Fruit fly (Drosophila melanogaster) S2 (cell line): ENCODE results near the gene abd-A.

Experiments
- CG8478 ChIP-seq: fragments of >200 bp; optimal IDR thresholded peaks from 2 replicates; lab custom pipeline; 2018
- CTCF ChIP-seq, 2 experiments: fragments of >200 bp; optimal IDR thresholded peaks; 2 replicates each; lab custom pipeline; 2018

dm6 chr3R:16810885-16811284 lies 19.0 kb downstream of the abd-A start:
- no peak for TF ChIP-seq CTCF (optimal IDR thresholded peaks at IDR 0.05; lab: Kevin White, UChicago)
- TF ChIP-seq CG8478 (lab: Kevin White, UChicago): no peak
